Fruit fly (Drosophila melanogaster) whole organism, embryonic: ENCODE measurements around the gene CG18766.

Experiments
- CG10267 ChIP-seq: fragments of 200-800 bp; sonication (Bioruptor generic); optimal IDR thresholded peaks from 2 replicates; lab custom pipeline; 2018; ENCODE audit warnings: missing biosample characterization, mild to moderate bottlenecking, missing genetic modification characterization, moderate library complexity
- CG10959 ChIP-seq: fragments of 200-800 bp; sonication (Bioruptor generic); IDR thresholded peaks from 2 replicates; pipeline ENCODE4 v1.3.6; 2022; ENCODE audit warnings: missing biosample characterization, missing genetic modification characterization
- CG11456 ChIP-seq: fragments of 200-800 bp; sonication (Bioruptor generic); IDR thresholded peaks from 3 replicates; pipeline ENCODE4 v1.3.6; 2022; ENCODE audit warnings: missing biosample characterization, missing genetic modification characterization
- CG11504 ChIP-seq: fragments of 200-800 bp; sonication (Bioruptor generic); optimal IDR thresholded peaks from 3 replicates; lab custom pipeline; 2019; ENCODE audit warnings: missing biosample characterization, mild to moderate bottlenecking, missing genetic modification characterization, moderate library complexity
- CG12219 ChIP-seq: fragments of 200-800 bp; sonication (Bioruptor generic); optimal IDR thresholded peaks from 3 replicates; lab custom pipeline; 2018; ENCODE audit warnings: missing biosample characterization, mild to moderate bottlenecking, missing genetic modification characterization
- CG18262 ChIP-seq: fragments of 200-800 bp; optimal IDR thresholded peaks from 3 replicates; lab custom pipeline; 2019; ENCODE audit warnings: missing biosample characterization, mild to moderate bottlenecking, missing genetic modification characterization, moderate library complexity
- CG18476 ChIP-seq: fragments of 200-800 bp; sonication (Bioruptor generic); optimal IDR thresholded peaks from 2 replicates; lab custom pipeline; 2016; ENCODE audit warnings: missing biosample characterization, mild to moderate bottlenecking, missing genetic modification characterization
- CG18764 ChIP-seq: fragments of 200-800 bp; sonication (Bioruptor generic); optimal IDR thresholded peaks from 3 replicates; lab custom pipeline; 2016; ENCODE audit warnings: missing biosample characterization, missing genetic modification characterization
- CG2678 ChIP-seq: fragments of 200-800 bp; sonication (Bioruptor generic); optimal IDR thresholded peaks from 3 replicates; lab custom pipeline; 2019; ENCODE audit warnings: missing biosample characterization, mild to moderate bottlenecking, missing genetic modification characterization, moderate library complexity
- CG30403 ChIP-seq: fragments of 200-800 bp; sonication (Bioruptor generic); optimal IDR thresholded peaks from 3 replicates; lab custom pipeline; 2016; ENCODE audit warnings: missing biosample characterization, missing genetic modification characterization
- CG33213 ChIP-seq: fragments of 200-800 bp; sonication (Bioruptor generic); optimal IDR thresholded peaks from 3 replicates; lab custom pipeline; 2016; ENCODE audit warnings: missing biosample characterization, missing genetic modification characterization
- CG34422 ChIP-seq: fragments of 200-800 bp; sonication (Bioruptor generic); IDR thresholded peaks from 3 replicates; pipeline ENCODE4 v1.3.6; 2022; ENCODE audit warnings: missing biosample characterization, missing genetic modification characterization
- CG4730 ChIP-seq: fragments of 200-800 bp; sonication (Bioruptor generic); IDR thresholded peaks from 2 replicates; pipeline ENCODE4 v1.3.6; 2022; ENCODE audit warnings: missing biosample characterization, missing genetic modification characterization
- CG6175 ChIP-seq: fragments of 200-800 bp; sonication (Bioruptor generic); IDR thresholded peaks from 3 replicates; pipeline ENCODE4 v1.3.6; 2022; ENCODE audit warnings: missing biosample characterization, missing genetic modification characterization
- CG6272 ChIP-seq: fragments of 200-800 bp; sonication (Bioruptor generic); IDR thresholded peaks from 2 replicates; pipeline ENCODE4 v1.3.6; 2022; ENCODE audit warnings: missing biosample characterization, missing genetic modification characterization
- CG6689 ChIP-seq: fragments of 200-800 bp; sonication (Bioruptor generic); IDR thresholded peaks from 2 replicates; pipeline ENCODE4 v1.3.6; 2022; ENCODE audit warnings: missing biosample characterization, missing genetic modification characterization
- CG6765 ChIP-seq: fragments of 200-800 bp; sonication (Bioruptor generic); optimal IDR thresholded peaks from 3 replicates; lab custom pipeline; 2017; ENCODE audit warnings: missing biosample characterization, mild to moderate bottlenecking, missing genetic modification characterization
- CG7357 ChIP-seq: fragments of 200-800 bp; sonication (Bioruptor generic); IDR thresholded peaks from 3 replicates; pipeline ENCODE4 v1.3.6; 2022; ENCODE audit warnings: missing biosample characterization, missing genetic modification characterization
- CG9797 ChIP-seq: fragments of 200-800 bp; sonication (Bioruptor generic); optimal IDR thresholded peaks from 3 replicates; lab custom pipeline; 2018; ENCODE audit warnings: missing biosample characterization, mild to moderate bottlenecking, missing genetic modification characterization
- CG9817 ChIP-seq: fragments of 200-800 bp; sonication (Bioruptor generic); optimal IDR thresholded peaks from 2 replicates; lab custom pipeline; 2018; ENCODE audit warnings: missing biosample characterization, mild to moderate bottlenecking, missing genetic modification characterization, moderate library complexity
- CrebB ChIP-seq: fragments of 200-800 bp; sonication (Bioruptor generic); optimal IDR thresholded peaks from 3 replicates; lab custom pipeline; 2018; ENCODE audit warnings: missing biosample characterization, mild to moderate bottlenecking, missing genetic modification characterization
- Deaf1 ChIP-seq: fragments of 200-800 bp; optimal IDR thresholded peaks from 3 replicates; lab custom pipeline; 2019; ENCODE audit warnings: missing biosample characterization, mild to moderate bottlenecking, missing genetic modification characterization, moderate library complexity
- Elba2 ChIP-seq: fragments of 200-800 bp; sonication (Bioruptor generic); optimal IDR thresholded peaks from 3 replicates; lab custom pipeline; 2016; ENCODE audit warnings: missing biosample characterization, missing genetic modification characterization
- Mrtf ChIP-seq: fragments of 200-800 bp; sonication (Bioruptor generic); IDR thresholded peaks from 3 replicates; pipeline ENCODE4 v1.3.6; 2022; ENCODE audit warnings: missing biosample characterization, missing genetic modification characterization
- Myb ChIP-seq: fragments of 200-800 bp; sonication (Bioruptor generic); optimal IDR thresholded peaks from 2 replicates; lab custom pipeline; 2016; ENCODE audit warnings: missing biosample characterization, missing genetic modification characterization
- NK7.1 ChIP-seq: fragments of 200-800 bp; sonication (Bioruptor generic); optimal IDR thresholded peaks from 3 replicates; lab custom pipeline; 2016; ENCODE audit warnings: missing biosample characterization, missing genetic modification characterization
- NfI ChIP-seq: fragments of 200-800 bp; sonication (Bioruptor generic); optimal IDR thresholded peaks from 3 replicates; lab custom pipeline; 2018; ENCODE audit warnings: missing biosample characterization, mild to moderate bottlenecking, missing genetic modification characterization, moderate library complexity
- Opbp ChIP-seq: fragments of 200-800 bp; sonication (Bioruptor generic); IDR thresholded peaks from 3 replicates; pipeline ENCODE4 v1.3.6; 2022; ENCODE audit warnings: missing biosample characterization, missing genetic modification characterization; ENCODE audit not compliant: partially characterized antibody
- Rx ChIP-seq: fragments of 200-800 bp; sonication (Bioruptor generic); IDR thresholded peaks from 2 replicates; pipeline ENCODE4 v1.3.6; 2022; ENCODE audit warnings: missing biosample characterization, missing genetic modification characterization
- Sry-δ ChIP-seq: fragments of 200-800 bp; sonication (Bioruptor generic); optimal IDR thresholded peaks from 2 replicates; lab custom pipeline; 2016; ENCODE audit warnings: missing biosample characterization, missing genetic modification characterization
- TFAM ChIP-seq: fragments of 200-800 bp; sonication (Bioruptor generic); optimal IDR thresholded peaks from 2 replicates; lab custom pipeline; 2017; ENCODE audit warnings: missing biosample characterization, missing genetic modification characterization, inconsistent platforms
- bsh ChIP-seq, 2 experiments: fragments of 200-800 bp; sonication (Bioruptor generic); optimal IDR thresholded peaks; 2 replicates each; lab custom pipeline; 2017 to 2018; ENCODE audit warnings: mild to moderate bottlenecking in 2 of 2, missing biosample characterization in 2 of 2, missing genetic modification characterization in 2 of 2, moderate library complexity in 1 of 2
- cas ChIP-seq: fragments of 200-800 bp; sonication (Bioruptor generic); IDR thresholded peaks from 2 replicates; pipeline ENCODE4 v1.3.6; 2022; ENCODE audit warnings: missing biosample characterization, missing genetic modification characterization
- dm ChIP-seq: fragments of 200-800 bp; sonication (Bioruptor generic); optimal IDR thresholded peaks from 3 replicates; lab custom pipeline; 2016; ENCODE audit warnings: missing biosample characterization, missing genetic modification characterization
- dmrt99B ChIP-seq: fragments of 200-800 bp; sonication (Bioruptor generic); optimal IDR thresholded peaks from 2 replicates; lab custom pipeline; 2018; ENCODE audit warnings: missing biosample characterization, mild to moderate bottlenecking, missing genetic modification characterization, moderate library complexity
- grau ChIP-seq: fragments of 200-800 bp; optimal IDR thresholded peaks from 3 replicates; lab custom pipeline; 2019; ENCODE audit warnings: missing biosample characterization, mild to moderate bottlenecking, missing genetic modification characterization, moderate library complexity
- her ChIP-seq: fragments of 200-800 bp; sonication (Bioruptor generic); optimal IDR thresholded peaks from 2 replicates; lab custom pipeline; 2016; ENCODE audit warnings: missing biosample characterization, missing genetic modification characterization
- klu ChIP-seq: fragments of 200-800 bp; sonication (Bioruptor generic); IDR thresholded peaks from 2 replicates; pipeline ENCODE4 v1.3.6; 2022; ENCODE audit warnings: missing biosample characterization, missing genetic modification characterization
- knrl ChIP-seq: fragments of 200-800 bp; sonication (Bioruptor generic); IDR thresholded peaks from 3 replicates; pipeline ENCODE4 v1.3.6; 2022; ENCODE audit warnings: missing biosample characterization, missing genetic modification characterization; ENCODE audit not compliant: partially characterized antibody
- lola ChIP-seq, 3 experiments: fragments of >200 bp in 2 of 3; fragments of 200-800 bp in 1 of 3; sonication (Bioruptor generic) in 1 of 3; optimal IDR thresholded peaks; 2 replicates each; lab custom pipeline; 2017 to 2019; ENCODE audit warnings: missing biosample characterization in 3 of 3, missing genetic modification characterization in 3 of 3, mild to moderate bottlenecking in 1 of 3, moderate library complexity in 1 of 3
- nerfin-1 ChIP-seq: fragments of 200-800 bp; sonication (Bioruptor generic); optimal IDR thresholded peaks from 3 replicates; lab custom pipeline; 2019; ENCODE audit warnings: missing biosample characterization, mild to moderate bottlenecking, missing genetic modification characterization, moderate library complexity
- pb ChIP-seq: fragments of 200-800 bp; sonication (Bioruptor generic); optimal IDR thresholded peaks from 3 replicates; lab custom pipeline; 2016; ENCODE audit warnings: missing biosample characterization, missing genetic modification characterization
- pfk ChIP-seq: fragments of 200-800 bp; sonication (Bioruptor generic); optimal IDR thresholded peaks from 2 replicates; lab custom pipeline; 2018; ENCODE audit warnings: missing biosample characterization, mild to moderate bottlenecking, missing genetic modification characterization, moderate library complexity
- slbo ChIP-seq: fragments of 200-800 bp; sonication (Bioruptor generic); IDR thresholded peaks from 2 replicates; pipeline ENCODE4 v1.3.6; 2022; ENCODE audit warnings: missing biosample characterization, missing genetic modification characterization
- tgo ChIP-seq: fragments of 200-800 bp; sonication (Bioruptor generic); IDR thresholded peaks from 3 replicates; pipeline ENCODE4 v1.3.6; 2022; ENCODE audit warnings: missing biosample characterization, missing genetic modification characterization
- trem ChIP-seq: fragments of 200-800 bp; optimal IDR thresholded peaks from 3 replicates; lab custom pipeline; 2019; ENCODE audit warnings: missing biosample characterization, mild to moderate bottlenecking, missing genetic modification characterization, moderate library complexity
- vnd ChIP-seq: fragments of 200-800 bp; sonication (Bioruptor generic); IDR thresholded peaks from 3 replicates; pipeline ENCODE4 v1.3.6; 2022; ENCODE audit warnings: missing biosample characterization, missing genetic modification characterization; ENCODE audit not compliant: partially characterized antibody
- z ChIP-seq: fragments of 200-800 bp; sonication (Bioruptor generic); IDR thresholded peaks from 3 replicates; pipeline ENCODE4 v1.3.6; 2022; ENCODE audit warnings: missing biosample characterization, missing genetic modification characterization
- zfh2 ChIP-seq: fragments of 200-800 bp; sonication (Bioruptor generic); optimal IDR thresholded peaks from 2 replicates; lab custom pipeline; 2016; ENCODE audit warnings: missing biosample characterization, missing genetic modification characterization

Gene CG18766

dm6 chr3R:27253136-27253920 is 8.3 kb upstream of the CG18766 start, which contains the start of gene pll (continued):
- TF ChIP-seq CG6765 (GFP tag; lab: Kevin White, UChicago) (peak; percentile 8), TFAM (GFP tag; lab: Kevin White, UChicago) (no peak), tgo (peak; percentile 90), trem (tag; lab: Kevin White, UChicago) (peak; percentile 93), CG10267 (peak; percentile 80), dm (peak; percentile 49), zfh2 (peak; percentile 66), CrebB (tag; lab: Kevin White, UChicago) (peak; percentile 40), NfI (GFP tag; lab: Kevin White, UChicago) (peak; percentile 83), klu (GFP tag; lab: Robert Waterston, UW) (peak; percentile 70), her (GFP tag; lab: Kevin White, UChicago) (no peak), Mrtf (peak; percentile 85), grau (tag; lab: Kevin White, UChicago) (peak; percentile 80), Sry-δ (GFP tag; lab: Kevin White, UChicago) (peak; percentile 82), pb (no peak), CG11456 (GFP tag; lab: Robert Waterston, UW) (peak; percentile 95), NK7.1 (GFP tag; lab: Kevin White, UChicago) (no peak), CG9817 (tag; lab: Kevin White, UChicago) (peak; percentile 81), pfk (no peak), knrl (GFP tag; lab: Robert Waterston, UW) (peak; percentile 56; the same call in 1 of the 3 replicates), vnd (GFP tag; lab: Robert Waterston, UW) (0 out of 3 replicates have a peak, but pooled peaks have one; percentile 9), CG9797 (GFP tag; lab: Kevin White, UChicago) (peak; percentile 96), CG18476 (GFP tag; lab: Kevin White, UChicago) (peak; percentile 70), CG6689 (GFP tag; lab: Robert Waterston, UW) (peak; percentile 88), CG30403 (GFP tag; lab: Kevin White, UChicago) (peak; percentile 86), CG4730 (peak; percentile 84), CG18764 (GFP tag; lab: Kevin White, UChicago) (peak; percentile 66), cas (peak; percentile 71), CG18262 (tag; lab: Kevin White, UChicago) (peak; percentile 74), CG6175 (GFP tag; lab: Robert Waterston, UW) (peak; percentile 72; the same call in 2 of the 3 replicates), CG33213 (GFP tag; lab: Kevin White, UChicago) (peak; percentile 71), Deaf1 (peak; percentile 58), Rx (GFP tag; lab: Robert Waterston, UW) (peak; percentile 83), Myb (GFP tag; lab: Kevin White, UChicago) (peak; percentile 43), CG34422 (GFP tag; lab: Robert Waterston, UW) (peak; percentile 87), lola (GFP tag; optimal IDR thresholded peaks at IDR 0.05; lab: Kevin White, UChicago) (peak in 1 of 3 experiments; percentile 55), CG12219 (GFP tag; lab: Kevin White, UChicago) (peak; percentile 21), CG2678 (tag; lab: Kevin White, UChicago) (no peak), z (GFP tag; lab: Robert Waterston, UW) (no peak), slbo (GFP tag; lab: Robert Waterston, UW) (peak; percentile 96), dmrt99B (no peak), nerfin-1 (tag; lab: Kevin White, UChicago) (peak; percentile 53), CG7357 (GFP tag; lab: Robert Waterston, UW) (peak; percentile 80), Elba2 (GFP tag; lab: Kevin White, UChicago) (peak; percentile 45), Opbp (peak; percentile 42; the same call in 2 of the 3 replicates), bsh (GFP tag; optimal IDR thresholded peaks at IDR 0.05; lab: Kevin White, UChicago) (peak in 1 of 2 experiments; percentile 84), CG10959 (GFP tag; lab: Robert Waterston, UW) (peak; percentile 73), CG6272 (GFP tag; lab: Robert Waterston, UW) (peak; percentile 87), CG11504 (no peak)
